Fruit fly (Drosophila melanogaster): ENCODE results near the gene sloth2.

dm6 chrX:6990105-6990504, 21.1 kb upstream of the sloth2 start:
- TF ChIP-seq CG8478 (optimal IDR thresholded peaks at IDR 0.05) (no peak), CTCF (optimal IDR thresholded peaks at IDR 0.05) (no peak)

All from S2 (cell line).